Worm (Caenorhabditis elegans) whole organism, mixed stage, embryonic: Measurements from ENCODE around the gene F23H11.4.

Experiments
- M03D4.4 ChIP-seq: sonication (generic microtip); optimal IDR thresholded peaks from 2 replicates; lab custom pipeline; 2017; ENCODE audit warnings: mild to moderate bottlenecking, missing genetic modification characterization, missing compliant biosample characterization
- bed-3 ChIP-seq: fragments of 200-800 bp; sonication (Bioruptor generic); optimal IDR thresholded peaks from 3 replicates; lab custom pipeline; 2018; ENCODE audit warnings: mild to moderate bottlenecking, missing genetic modification characterization, moderate library complexity, missing compliant biosample characterization
- blmp-1 ChIP-seq: fragments of 150-350 bp; optimal IDR thresholded peaks from 2 replicates; lab custom pipeline; 2014; ENCODE audit warnings: missing biosample characterization, missing genetic modification characterization
- ceh-39 ChIP-seq: fragments of 150-350 bp; optimal IDR thresholded peaks from 2 replicates; lab custom pipeline; 2014; ENCODE audit warnings: missing biosample characterization, missing genetic modification characterization
- ceh-43 ChIP-seq: fragments of 200-800 bp; sonication (Bioruptor generic); optimal IDR thresholded peaks from 2 replicates; lab custom pipeline; 2018; ENCODE audit warnings: mild to moderate bottlenecking, missing genetic modification characterization, moderate library complexity, missing compliant biosample characterization
- ceh-83 ChIP-seq: fragments of 200-800 bp; sonication (Bioruptor generic); optimal IDR thresholded peaks from 2 replicates; lab custom pipeline; 2018; ENCODE audit warnings: mild to moderate bottlenecking, missing genetic modification characterization, missing compliant biosample characterization
- ces-1 ChIP-seq: fragments of 150-350 bp; optimal IDR thresholded peaks from 2 replicates; lab custom pipeline; 2014; ENCODE audit warnings: missing biosample characterization, missing genetic modification reagents, missing genetic modification characterization
- cnd-1 ChIP-seq: fragments of 200-800 bp; sonication (Bioruptor generic); optimal IDR thresholded peaks from 2 replicates; lab custom pipeline; 2018; ENCODE audit warnings: mild to moderate bottlenecking, missing genetic modification characterization, missing compliant biosample characterization
- drap-1 ChIP-seq: fragments of 200-800 bp; sonication (Bioruptor generic); optimal IDR thresholded peaks from 3 replicates; lab custom pipeline; 2018; ENCODE audit warnings: mild to moderate bottlenecking, missing genetic modification characterization, missing compliant biosample characterization
- elt-1 ChIP-seq: sonication (generic microtip); optimal IDR thresholded peaks from 2 replicates; lab custom pipeline; 2017; ENCODE audit warnings: missing genetic modification characterization, mild to moderate bottlenecking, missing compliant biosample characterization, antibody characterized with exemption, moderate library complexity, borderline replicate concordance; ENCODE audit not compliant: insufficient read depth
- elt-3 ChIP-seq: fragments of 150-350 bp; optimal IDR thresholded peaks from 2 replicates; lab custom pipeline; 2014; ENCODE audit warnings: missing biosample characterization, missing genetic modification characterization
- flh-1 ChIP-seq: fragments of 200-800 bp; sonication (Bioruptor generic); optimal IDR thresholded peaks from 2 replicates; lab custom pipeline; 2018; ENCODE audit warnings: mild to moderate bottlenecking, missing genetic modification characterization, moderate library complexity, missing compliant biosample characterization
- ham-2 ChIP-seq: fragments of 200-800 bp; sonication (Bioruptor generic); optimal IDR thresholded peaks from 2 replicates; lab custom pipeline; 2018; ENCODE audit warnings: mild to moderate bottlenecking, missing genetic modification characterization, missing compliant biosample characterization
- hlh-1 ChIP-seq: fragments of 150-350 bp; optimal IDR thresholded peaks from 2 replicates; lab custom pipeline; 2014; ENCODE audit warnings: missing biosample characterization, missing genetic modification reagents, missing genetic modification characterization
- lin-13 ChIP-seq: fragments of 150-350 bp; optimal IDR thresholded peaks from 2 replicates; lab custom pipeline; 2014; ENCODE audit warnings: missing biosample characterization, missing genetic modification characterization
- lin-32 ChIP-seq: fragments of 200-800 bp; sonication (Bioruptor generic); optimal IDR thresholded peaks from 2 replicates; lab custom pipeline; 2018; ENCODE audit warnings: mild to moderate bottlenecking, missing genetic modification characterization, missing compliant biosample characterization
- lsy-2 ChIP-seq: fragments of 150-350 bp; optimal IDR thresholded peaks from 2 replicates; lab custom pipeline; 2014; ENCODE audit warnings: missing biosample characterization, missing genetic modification characterization
- mab-5 ChIP-seq: fragments of 150-350 bp; optimal IDR thresholded peaks from 2 replicates; lab custom pipeline; 2014; ENCODE audit warnings: missing biosample characterization, missing genetic modification characterization
- mep-1 ChIP-seq: fragments of 150-350 bp; optimal IDR thresholded peaks from 2 replicates; lab custom pipeline; 2017; ENCODE audit warnings: missing biosample characterization, missing genetic modification reagents, missing genetic modification characterization, inconsistent platforms
- mls-2 ChIP-seq: sonication (generic microtip); optimal IDR thresholded peaks from 2 replicates; lab custom pipeline; 2016; ENCODE audit warnings: mild to moderate bottlenecking, missing genetic modification characterization, moderate library complexity, missing compliant biosample characterization
- nhr-12 ChIP-seq: fragments of 150-350 bp; optimal IDR thresholded peaks from 2 replicates; lab custom pipeline; 2014; ENCODE audit warnings: missing biosample characterization, missing genetic modification characterization
- nhr-2 ChIP-seq: fragments of 150-350 bp; optimal IDR thresholded peaks from 2 replicates; lab custom pipeline; 2014; ENCODE audit warnings: missing biosample characterization, missing genetic modification characterization
- nhr-237 ChIP-seq: fragments of 150-350 bp; optimal IDR thresholded peaks from 2 replicates; lab custom pipeline; 2014; ENCODE audit warnings: missing biosample characterization, missing genetic modification characterization
- nhr-28 ChIP-seq: fragments of 150-350 bp; optimal IDR thresholded peaks from 2 replicates; lab custom pipeline; 2014; ENCODE audit warnings: missing biosample characterization, missing genetic modification characterization
- nhr-76 ChIP-seq: sonication (generic microtip); optimal IDR thresholded peaks from 2 replicates; lab custom pipeline; 2017; ENCODE audit warnings: missing biosample characterization, missing genetic modification characterization
- pha-4 ChIP-seq: fragments of 150-350 bp; optimal IDR thresholded peaks from 2 replicates; lab custom pipeline; 2018; ENCODE audit warnings: missing biosample characterization, missing genetic modification reagents, missing genetic modification characterization
- sem-2 ChIP-seq: fragments of 200-800 bp; sonication (Bioruptor generic); optimal IDR thresholded peaks from 2 replicates; lab custom pipeline; 2018; ENCODE audit warnings: mild to moderate bottlenecking, missing genetic modification characterization, missing compliant biosample characterization
- snpc-4 ChIP-seq: fragments of 150-350 bp; optimal IDR thresholded peaks from 2 replicates; lab custom pipeline; 2014; ENCODE audit warnings: missing biosample characterization, missing genetic modification characterization
- sptf-1 ChIP-seq: sonication (generic microtip); optimal IDR thresholded peaks from 2 replicates; lab custom pipeline; 2017; ENCODE audit warnings: mild to moderate bottlenecking, missing genetic modification characterization, moderate library complexity, missing compliant biosample characterization
- tbx-8 ChIP-seq: fragments of 200-800 bp; sonication (Bioruptor generic); optimal IDR thresholded peaks from 2 replicates; lab custom pipeline; 2018; ENCODE audit warnings: mild to moderate bottlenecking, missing genetic modification characterization, moderate library complexity, missing compliant biosample characterization
- unc-120 ChIP-seq: sonication (generic microtip); optimal IDR thresholded peaks from 2 replicates; lab custom pipeline; 2017; ENCODE audit warnings: missing genetic modification characterization, missing compliant biosample characterization; ENCODE audit not compliant: poor library complexity, severe bottlenecking
- unc-39 ChIP-seq: fragments of 150-350 bp; optimal IDR thresholded peaks from 2 replicates; lab custom pipeline; 2014; ENCODE audit warnings: missing biosample characterization, missing genetic modification characterization
- unc-62 ChIP-seq: fragments of 150-350 bp; optimal IDR thresholded peaks from 2 replicates; lab custom pipeline; 2014; ENCODE audit warnings: missing biosample characterization, missing genetic modification reagents, missing genetic modification characterization
- zip-8 ChIP-seq: fragments of 150-350 bp; optimal IDR thresholded peaks from 2 replicates; lab custom pipeline; 2014; ENCODE audit warnings: missing biosample characterization, missing genetic modification characterization
- ztf-11 ChIP-seq: fragments of 150-350 bp; optimal IDR thresholded peaks from 2 replicates; lab custom pipeline; 2014; ENCODE audit warnings: missing biosample characterization, missing genetic modification characterization

Gene F23H11.4

ce11 chrIII:870555-870954 is 36.8 kb downstream of the F23H11.4 start:
- TF ChIP-seq blmp-1 (no peak), zip-8 (tag; lab: Kevin White, UChicago) (peak; percentile 67), elt-3 (tag; lab: Kevin White, UChicago) (no peak), flh-1 (GFP tag; lab: Kevin White, UChicago) (no peak), unc-120 (no peak), unc-62 (GFP tag; lab: Kevin White, UChicago) (no peak), pha-4 (tag; lab: Kevin White, UChicago) (no peak), M03D4.4 (no peak), lin-13 (no peak), lsy-2 (tag; lab: Kevin White, UChicago) (no peak), tbx-8 (GFP tag; lab: Kevin White, UChicago) (no peak), sptf-1 (tag; lab: Kevin White, UChicago) (no peak), hlh-1 (no peak), bed-3 (GFP tag; lab: Kevin White, UChicago) (no peak), nhr-2 (tag; lab: Kevin White, UChicago) (peak; percentile 71), nhr-76 (no peak), nhr-12 (tag; lab: Kevin White, UChicago) (no peak), sem-2 (GFP tag; lab: Kevin White, UChicago) (no peak), ces-1 (no peak), snpc-4 (tag; lab: Kevin White, UChicago) (no peak), mep-1 (tag; lab: Kevin White, UChicago) (peak; percentile 8), ceh-83 (GFP tag; lab: Kevin White, UChicago) (no peak), unc-39 (peak; percentile 68), ham-2 (no peak), ztf-11 (no peak), nhr-237 (tag; lab: Kevin White, UChicago) (no peak), ceh-43 (no peak), mab-5 (tag; lab: Kevin White, UChicago) (no peak), cnd-1 (tag; lab: Kevin White, UChicago) (peak; percentile 57), mls-2 (no peak), lin-32 (GFP tag; lab: Kevin White, UChicago) (no peak), nhr-28 (tag; lab: Kevin White, UChicago) (no peak), drap-1 (no peak), ceh-39 (tag; lab: Kevin White, UChicago) (peak; percentile 20), elt-1 (peak; percentile 49)

- TF ChIP-seq lin-32 (GFP tag; lab: Kevin White, UChicago) (peak; percentile 22), ceh-39 (tag; lab: Kevin White, UChicago) (peak; percentile 47), unc-39 (no peak), elt-3 (tag; lab: Kevin White, UChicago) (no peak), cnd-1 (tag; lab: Kevin White, UChicago) (peak; percentile 20), zip-8 (tag; lab: Kevin White, UChicago) (peak; percentile 42)
Observed at ce11 chrIII:869869-870268, 37.5 kb downstream of the F23H11.4 start, which contains the start of gene T24C4.2. T24C4.2 (minus strand) TSS chrIII:869969.

DNA sequence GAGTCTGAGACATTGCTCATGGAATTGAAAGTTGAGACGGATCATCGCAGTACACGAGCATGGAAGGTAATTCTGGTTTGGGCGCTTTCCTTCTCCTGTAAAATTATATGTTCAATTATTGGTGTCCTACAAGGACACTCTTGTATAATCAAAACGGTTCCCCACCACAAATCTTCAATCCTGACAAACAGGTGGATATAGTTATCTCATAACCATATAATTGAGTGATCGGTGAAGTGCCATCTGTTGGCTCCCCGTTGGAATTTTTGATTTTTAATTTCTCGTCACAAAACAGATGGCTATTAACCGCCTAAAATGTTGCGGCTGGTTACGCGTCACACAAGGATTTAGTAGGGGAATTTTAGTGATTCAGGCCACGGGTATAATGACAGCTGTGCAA is 38.5 kb downstream of the F23H11.4 start:
- TF ChIP-seq hlh-1 (no peak), lin-32 (GFP tag; lab: Kevin White, UChicago) (peak; percentile 69)

DNA sequence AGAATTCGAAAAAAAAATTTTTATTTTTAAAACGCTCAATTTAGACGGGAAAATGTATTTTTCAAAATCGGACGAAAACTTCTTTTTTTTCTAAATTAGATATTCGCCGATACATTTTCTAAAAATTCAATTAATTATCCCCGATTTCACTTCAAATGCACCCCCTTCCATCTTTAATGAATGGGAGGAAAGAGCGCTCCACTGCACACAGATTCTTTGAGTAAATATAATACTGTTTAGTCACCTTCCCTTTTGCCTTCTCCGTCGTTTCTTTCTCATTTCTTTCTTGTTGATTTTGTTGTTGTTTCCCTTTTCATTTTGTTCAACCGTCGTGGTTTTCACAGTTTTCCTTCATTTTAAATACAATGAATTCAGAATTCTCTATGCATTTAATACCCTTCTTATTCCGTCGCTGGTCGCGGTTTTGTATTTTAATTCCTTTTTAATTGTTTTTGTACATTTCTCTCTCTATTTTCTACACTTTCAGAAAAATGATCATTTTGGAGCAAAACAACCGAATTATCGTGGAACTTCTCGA is 45.5 kb downstream of the F23H11.4 start, which contains the start of gene arx-4:
arx-4 (plus strand) TSS at position 488 of the 538 bp plus-strand sequence.
- TF ChIP-seq ham-2 (no peak), ces-1 (peak; percentile 93), ceh-83 (GFP tag; lab: Kevin White, UChicago) (no peak), unc-62 (GFP tag; lab: Kevin White, UChicago) (no peak), flh-1 (GFP tag; lab: Kevin White, UChicago) (no peak), nhr-12 (tag; lab: Kevin White, UChicago) (no peak), ceh-43 (no peak)
- TF ChIP-seq, all 35 proteins: peak for 1
